Worm (Caenorhabditis elegans) whole organism, L2 larva: ENCODE data around the gene R07E3.6.

ENCODE experiments used
- C34F6.9 ChIP-seq: fragments of 150-350 bp; optimal IDR thresholded peaks from 2 replicates; lab custom pipeline; 2014; ENCODE audit warnings: missing biosample characterization, missing genetic modification characterization
- F13H6.1 ChIP-seq: sonication (generic microtip); optimal IDR thresholded peaks from 2 replicates; lab custom pipeline; 2016; ENCODE audit warnings: missing genetic modification characterization, missing compliant biosample characterization
- ZK546.5 ChIP-seq: sonication (generic microtip); optimal IDR thresholded peaks from 2 replicates; lab custom pipeline; 2017; ENCODE audit warnings: missing biosample characterization, missing genetic modification characterization
- alr-1 ChIP-seq: fragments of 150-350 bp; optimal IDR thresholded peaks from 2 replicates; lab custom pipeline; 2014; ENCODE audit warnings: missing biosample characterization, missing genetic modification characterization
- aly-2 ChIP-seq: fragments of 150-350 bp; optimal IDR thresholded peaks from 2 replicates; lab custom pipeline; 2014; ENCODE audit warnings: missing biosample characterization, missing genetic modification characterization
- ama-1 ChIP-seq: fragments of 150-350 bp; optimal IDR thresholded peaks from 2 replicates; lab custom pipeline; 2018; ENCODE audit warnings: inconsistent platforms
- blmp-1 ChIP-seq: sonication (generic microtip); optimal IDR thresholded peaks from 2 replicates; lab custom pipeline; 2017; ENCODE audit warnings: missing genetic modification characterization, mild to moderate bottlenecking, missing compliant biosample characterization, antibody characterized with exemption, moderate library complexity; ENCODE audit not compliant: insufficient read depth
- ceh-16 ChIP-seq: fragments of 150-350 bp; optimal IDR thresholded peaks from 2 replicates; lab custom pipeline; 2014; ENCODE audit warnings: missing biosample characterization, missing genetic modification characterization
- ceh-82 ChIP-seq: fragments of 150-350 bp; optimal IDR thresholded peaks from 2 replicates; lab custom pipeline; 2014; ENCODE audit warnings: missing biosample characterization, missing genetic modification characterization
- crh-2 ChIP-seq: sonication (generic microtip); optimal IDR thresholded peaks from 2 replicates; lab custom pipeline; 2017; ENCODE audit warnings: missing biosample characterization, missing genetic modification characterization
- egl-27 ChIP-seq: sonication (generic microtip); optimal IDR thresholded peaks from 3 replicates; lab custom pipeline; 2017; ENCODE audit warnings: missing biosample characterization, missing genetic modification reagents, missing genetic modification characterization
- elt-1 ChIP-seq: fragments of 150-350 bp; optimal IDR thresholded peaks from 2 replicates; lab custom pipeline; 2014; ENCODE audit warnings: missing biosample characterization, missing genetic modification characterization
- fos-1 ChIP-seq: fragments of 150-350 bp; optimal IDR thresholded peaks from 2 replicates; lab custom pipeline; 2014; ENCODE audit warnings: missing biosample characterization, missing genetic modification characterization
- gmeb-1 ChIP-seq: fragments of 150-350 bp; optimal IDR thresholded peaks from 2 replicates; lab custom pipeline; 2014; ENCODE audit warnings: missing biosample characterization, missing genetic modification characterization
- lin-13 ChIP-seq: fragments of 150-350 bp; optimal IDR thresholded peaks from 2 replicates; lab custom pipeline; 2014; ENCODE audit warnings: missing biosample characterization, missing genetic modification reagents, missing genetic modification characterization
- lin-39 ChIP-seq: fragments of 150-350 bp; optimal IDR thresholded peaks from 2 replicates; lab custom pipeline; 2014; ENCODE audit warnings: missing biosample characterization, missing genetic modification reagents, missing genetic modification characterization
- lsy-2 ChIP-seq, 2 experiments: fragments of 150-350 bp in 1 of 2; sonication (generic microtip) in 1 of 2; optimal IDR thresholded peaks; 2 replicates each; lab custom pipeline; 2014 to 2017; ENCODE audit warnings: missing biosample characterization in 2 of 2, missing genetic modification characterization in 2 of 2
- mab-5 ChIP-seq: fragments of 150-350 bp; optimal IDR thresholded peaks from 2 replicates; lab custom pipeline; 2014; ENCODE audit warnings: missing biosample characterization, missing genetic modification characterization
- mbf-1 ChIP-seq: sonication (generic microtip); optimal IDR thresholded peaks from 2 replicates; lab custom pipeline; 2017; ENCODE audit warnings: missing biosample characterization, missing genetic modification characterization
- mdl-1 ChIP-seq, 2 experiments: fragments of 150-350 bp in 1 of 2; sonication (generic microtip) in 1 of 2; optimal IDR thresholded peaks; 2 replicates each; lab custom pipeline; 2017; ENCODE audit warnings: missing biosample characterization in 2 of 2, missing genetic modification characterization in 2 of 2
- nhr-10 ChIP-seq: sonication (generic microtip); optimal IDR thresholded peaks from 2 replicates; lab custom pipeline; 2017; ENCODE audit warnings: missing biosample characterization, missing genetic modification characterization
- nhr-11 ChIP-seq: fragments of 150-350 bp; optimal IDR thresholded peaks from 2 replicates; lab custom pipeline; 2014; ENCODE audit warnings: missing biosample characterization, missing genetic modification characterization
- nhr-129 ChIP-seq: fragments of 150-350 bp; optimal IDR thresholded peaks from 2 replicates; lab custom pipeline; 2014; ENCODE audit warnings: missing biosample characterization, missing genetic modification characterization
- nhr-21 ChIP-seq: fragments of 150-350 bp; optimal IDR thresholded peaks from 2 replicates; lab custom pipeline; 2014; ENCODE audit warnings: missing biosample characterization, missing genetic modification characterization
- nhr-237 ChIP-seq: fragments of 150-350 bp; optimal IDR thresholded peaks from 2 replicates; lab custom pipeline; 2014; ENCODE audit warnings: missing biosample characterization, missing genetic modification characterization
- nhr-6 ChIP-seq: fragments of 150-350 bp; optimal IDR thresholded peaks from 2 replicates; lab custom pipeline; 2014; ENCODE audit warnings: missing biosample characterization, missing genetic modification characterization
- nhr-77 ChIP-seq: fragments of 150-350 bp; optimal IDR thresholded peaks from 2 replicates; lab custom pipeline; 2014; ENCODE audit warnings: missing biosample characterization, missing genetic modification characterization
- peb-1 ChIP-seq: fragments of 150-350 bp; optimal IDR thresholded peaks from 2 replicates; lab custom pipeline; 2014; ENCODE audit warnings: missing biosample characterization, missing genetic modification characterization
- sem-4 ChIP-seq: fragments of 150-350 bp; optimal IDR thresholded peaks from 2 replicates; lab custom pipeline; 2014; ENCODE audit warnings: missing biosample characterization, missing genetic modification reagents, missing genetic modification characterization
- skn-1 ChIP-seq: sonication (generic microtip); optimal IDR thresholded peaks from 2 replicates; lab custom pipeline; 2017; ENCODE audit warnings: missing biosample characterization, missing genetic modification characterization
- sma-3 ChIP-seq: sonication (generic microtip); optimal IDR thresholded peaks from 2 replicates; lab custom pipeline; 2016; ENCODE audit warnings: missing genetic modification reagents, missing genetic modification characterization, missing compliant biosample characterization
- sma-9 ChIP-seq, 2 experiments: fragments of 150-350 bp in 1 of 2; sonication (generic microtip) in 1 of 2; optimal IDR thresholded peaks; 2 replicates each; lab custom pipeline; 2014 to 2016; ENCODE audit warnings: missing genetic modification characterization in 2 of 2, mild to moderate bottlenecking in 1 of 2, missing biosample characterization in 1 of 2, missing compliant biosample characterization in 1 of 2, missing genetic modification reagents in 1 of 2, moderate library complexity in 1 of 2
- ztf-1 ChIP-seq: fragments of 200-800 bp; sonication (Bioruptor generic); conservative IDR thresholded peaks from 2 replicates; pipeline ENCODE4 v1.3.6; 2022; ENCODE audit warnings: missing genetic modification characterization, missing compliant biosample characterization
- ztf-11 ChIP-seq: sonication (generic microtip); optimal IDR thresholded peaks from 2 replicates; lab custom pipeline; 2017; ENCODE audit warnings: missing biosample characterization, missing genetic modification characterization

Gene R07E3.6

ce11 chrX:10315905-10316304 is 1.6 kb upstream of the R07E3.6 start, which contains the start of gene F41E7.9:
TSS of gene F41E7.9 (minus strand) at chrX:10316005.
- TF ChIP-seq lsy-2 (tag; optimal IDR thresholded peaks at IDR 0.05; lab: Kevin White, UChicago), result no peak

- TF ChIP-seq mbf-1 (tag; lab: Kevin White, UChicago) (no peak), nhr-129 (no peak), F13H6.1 (tag; lab: Kevin White, UChicago) (no peak), ztf-1 (GFP tag; lab: Robert Waterston, UW) (no peak), sem-4 (tag; lab: Kevin White, UChicago) (no peak), ama-1 (no peak), lsy-2 (tag; optimal IDR thresholded peaks at IDR 0.05; lab: Kevin White, UChicago) (no peak), alr-1 (tag; lab: Kevin White, UChicago) (no peak), fos-1 (no peak), blmp-1 (tag; lab: Kevin White, UChicago) (no peak), aly-2 (tag; lab: Kevin White, UChicago) (no peak), gmeb-1 (tag; lab: Kevin White, UChicago) (no peak), ceh-16 (tag; lab: Kevin White, UChicago) (no peak), nhr-77 (tag; lab: Kevin White, UChicago) (no peak)
- TF ChIP-seq, all 48 proteins: peak for 0
Measured at ce11 chrX:10318437-10318836, 915 bp downstream of the R07E3.6 start.

DNA sequence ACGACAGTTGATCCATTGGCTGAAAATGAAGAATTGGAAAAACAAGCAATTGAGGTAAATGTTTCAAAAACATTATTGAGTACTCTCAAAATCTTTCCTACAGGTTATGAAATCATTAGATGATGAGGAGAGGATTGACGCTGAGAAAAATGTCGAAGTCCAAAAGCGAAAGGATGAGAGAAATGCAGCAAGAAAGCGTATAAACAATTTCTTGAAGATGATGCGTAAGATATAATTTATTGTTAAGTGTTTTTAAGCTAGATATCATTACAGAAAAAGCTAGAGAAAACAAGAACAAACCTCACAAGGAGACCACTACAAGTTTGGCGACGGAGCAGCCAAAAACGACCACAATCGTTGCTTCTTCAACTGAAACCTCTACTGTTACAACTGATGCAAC is 2.1 kb downstream of the R07E3.6 start:
- TF ChIP-seq ceh-16 (tag; lab: Kevin White, UChicago) (no peak), lin-39 (no peak), ztf-11 (tag; lab: Kevin White, UChicago) (no peak), sma-3 (GFP tag; lab: Kevin White, UChicago) (no peak), F13H6.1 (tag; lab: Kevin White, UChicago) (no peak)

DNA sequence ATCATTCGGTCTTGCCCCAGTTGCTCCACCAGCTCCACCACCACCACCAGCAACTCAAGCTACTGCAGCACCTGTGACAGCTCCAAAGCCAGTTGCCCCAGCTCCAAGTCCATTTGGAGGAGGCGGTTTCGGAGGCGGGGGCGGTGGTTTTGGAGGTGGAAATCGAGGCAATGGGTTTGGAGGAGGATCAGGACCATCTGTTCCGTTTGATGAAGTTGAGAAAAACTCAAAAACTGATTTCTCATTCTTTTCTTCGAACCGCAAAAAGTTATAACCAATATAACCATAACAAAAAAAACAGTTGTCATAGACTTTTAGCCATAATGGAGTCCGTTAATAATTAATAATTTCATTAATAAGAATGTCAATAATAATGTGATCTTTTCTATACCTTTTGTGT is 3.9 kb downstream of the R07E3.6 start:
- no peak for TF ChIP-seq nhr-237 (tag; lab: Kevin White, UChicago)
- TF ChIP-seq ztf-11 (tag; lab: Kevin White, UChicago), result no peak
- TF ChIP-seq fos-1, result no peak
- no peak for TF ChIP-seq peb-1 (tag; lab: Kevin White, UChicago)
- no peak for TF ChIP-seq ceh-82 (tag; lab: Kevin White, UChicago)

ce11 chrX:10327323-10328022 is 10.0 kb downstream of the R07E3.6 start, which contains the start of gene acl-5:
TSS of gene acl-5 (minus strand) at chrX:10327456.
- TF ChIP-seq ZK546.5 (tag; lab: Kevin White, UChicago) (no peak), ceh-82 (tag; lab: Kevin White, UChicago) (no peak), nhr-77 (tag; lab: Kevin White, UChicago) (no peak), alr-1 (tag; lab: Kevin White, UChicago) (no peak), mab-5 (tag; lab: Kevin White, UChicago) (no peak), nhr-21 (tag; lab: Kevin White, UChicago) (no peak), skn-1 (tag; lab: Kevin White, UChicago) (no peak), ceh-16 (tag; lab: Kevin White, UChicago) (no peak), ztf-11 (tag; lab: Kevin White, UChicago) (no peak)

DNA sequence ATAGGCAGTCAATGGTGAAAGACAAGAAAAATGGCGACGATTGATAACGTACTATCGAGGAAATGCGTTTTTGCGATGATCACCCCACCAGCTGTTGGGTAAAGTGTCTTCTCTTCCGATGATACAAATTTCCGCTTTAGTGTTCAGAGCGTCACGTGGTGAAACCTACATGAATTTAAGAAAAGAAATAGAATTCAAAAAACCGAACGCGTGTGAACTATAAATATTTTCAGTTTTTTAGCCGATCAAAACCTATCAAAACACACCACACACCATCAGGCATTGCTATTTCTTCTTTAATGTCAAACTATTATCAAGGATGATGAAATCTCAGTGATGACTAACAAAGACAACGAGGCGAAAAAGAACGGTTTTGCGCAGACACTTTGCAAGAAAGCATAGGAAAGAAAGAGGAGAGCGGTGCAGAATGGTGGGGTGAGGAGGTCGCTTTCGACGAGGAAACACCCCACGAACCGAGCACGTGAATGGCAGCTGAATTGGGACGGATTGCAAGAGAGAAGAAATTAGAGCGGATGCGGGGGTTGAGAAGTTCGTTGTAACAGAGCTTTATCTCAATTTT is 14.6 kb downstream of the R07E3.6 start:
- no peak for TF ChIP-seq nhr-10 (tag; lab: Kevin White, UChicago)
- no peak for TF ChIP-seq nhr-77 (tag; lab: Kevin White, UChicago)
- no peak for TF ChIP-seq mdl-1 (tag; optimal IDR thresholded peaks at IDR 0.05; lab: Kevin White, UChicago)
- TF ChIP-seq lin-39, result no peak
- TF ChIP-seq sem-4 (tag; lab: Kevin White, UChicago), result peak; percentile 68
- TF ChIP-seq skn-1 (tag; lab: Kevin White, UChicago), result no peak
- peak; percentile 39 for TF ChIP-seq F13H6.1 (tag; lab: Kevin White, UChicago)
- peak; percentile 40 for TF ChIP-seq fos-1
- TF ChIP-seq mab-5 (tag; lab: Kevin White, UChicago), result no peak
- TF ChIP-seq ztf-11 (tag; lab: Kevin White, UChicago), result no peak
- TF ChIP-seq nhr-11 (tag; lab: Kevin White, UChicago), result no peak
- TF ChIP-seq lin-13, result peak; percentile 6
- TF ChIP-seq nhr-6 (tag; lab: Kevin White, UChicago), result peak; percentile 2
- TF ChIP-seq sma-9 (GFP tag; optimal IDR thresholded peaks at IDR 0.05; lab: Kevin White, UChicago), result peak; percentile 91
- TF ChIP-seq sma-9 (tag; optimal IDR thresholded peaks at IDR 0.05; lab: Kevin White, UChicago), result no peak
- peak; percentile 39 for TF ChIP-seq nhr-21 (tag; lab: Kevin White, UChicago)
- TF ChIP-seq sma-3 (GFP tag; lab: Kevin White, UChicago), result peak; percentile 77
- TF ChIP-seq egl-27 (tag; lab: Kevin White, UChicago), result peak; percentile 47
- TF ChIP-seq elt-1 (tag; lab: Kevin White, UChicago), result no peak
- TF ChIP-seq crh-2 (tag; lab: Kevin White, UChicago), result peak; percentile 27
- peak; percentile 26 for TF ChIP-seq blmp-1 (tag; lab: Kevin White, UChicago)
- peak in 1 of 2 experiments; percentile 37 for TF ChIP-seq lsy-2 (tag; optimal IDR thresholded peaks at IDR 0.05; lab: Kevin White, UChicago)
- peak; percentile 48 for TF ChIP-seq C34F6.9 (tag; lab: Kevin White, UChicago)
- peak; percentile 50 for TF ChIP-seq nhr-129
